Fruit fly (Drosophila melanogaster) whole organism, embryonic: ENCODE measurements around the gene cnir.
A peak's percentile ranks its signal among the peaks of the same experiment; 100 is the strongest.

Experiments
- Bteb2 ChIP-seq: fragments of 200-800 bp; sonication (Bioruptor generic); optimal IDR thresholded peaks from 2 replicates; lab custom pipeline; 2016; ENCODE audit warnings: missing biosample characterization, missing genetic modification characterization
- CG11504 ChIP-seq: fragments of 200-800 bp; sonication (Bioruptor generic); optimal IDR thresholded peaks from 3 replicates; lab custom pipeline; 2019; ENCODE audit warnings: missing biosample characterization, mild to moderate bottlenecking, missing genetic modification characterization, moderate library complexity
- CG12219 ChIP-seq: fragments of 200-800 bp; sonication (Bioruptor generic); optimal IDR thresholded peaks from 3 replicates; lab custom pipeline; 2018; ENCODE audit warnings: missing biosample characterization, mild to moderate bottlenecking, missing genetic modification characterization
- CG15011 ChIP-seq: fragments of 200-800 bp; sonication (Bioruptor generic); optimal IDR thresholded peaks from 3 replicates; lab custom pipeline; 2018; ENCODE audit warnings: missing biosample characterization, mild to moderate bottlenecking, missing genetic modification characterization
- CG15479 ChIP-seq: fragments of 200-800 bp; sonication (Bioruptor generic); optimal IDR thresholded peaks from 3 replicates; lab custom pipeline; 2019; ENCODE audit warnings: missing biosample characterization, mild to moderate bottlenecking, missing genetic modification characterization, moderate library complexity
- CG1792 ChIP-seq: fragments of 200-800 bp; sonication (Bioruptor generic); optimal IDR thresholded peaks from 2 replicates; lab custom pipeline; 2016; ENCODE audit warnings: missing biosample characterization, missing genetic modification characterization
- CG18476 ChIP-seq: fragments of 200-800 bp; sonication (Bioruptor generic); optimal IDR thresholded peaks from 2 replicates; lab custom pipeline; 2016; ENCODE audit warnings: missing biosample characterization, mild to moderate bottlenecking, missing genetic modification characterization
- CG18599 ChIP-seq: fragments of 200-800 bp; sonication (Bioruptor generic); optimal IDR thresholded peaks from 3 replicates; lab custom pipeline; 2017; ENCODE audit warnings: missing biosample characterization, missing genetic modification characterization, mild to moderate bottlenecking, moderate library complexity, missing genetic modification reagents
- CG2199 ChIP-seq: fragments of 200-800 bp; sonication (Bioruptor generic); IDR thresholded peaks from 3 replicates; pipeline ENCODE4 v1.3.6; 2022; ENCODE audit warnings: missing biosample characterization, missing genetic modification characterization
- CG32767 ChIP-seq: fragments of 200-800 bp; sonication (Bioruptor generic); IDR thresholded peaks from 2 replicates; pipeline ENCODE4 v1.3.6; 2022; ENCODE audit warnings: missing biosample characterization, missing genetic modification characterization
- CG33213 ChIP-seq: fragments of 200-800 bp; sonication (Bioruptor generic); optimal IDR thresholded peaks from 3 replicates; lab custom pipeline; 2016; ENCODE audit warnings: missing biosample characterization, missing genetic modification characterization
- CG4360 ChIP-seq: fragments of 200-800 bp; sonication (Bioruptor generic); IDR thresholded peaks from 2 replicates; pipeline ENCODE4 v1.3.6; 2022; ENCODE audit warnings: missing biosample characterization, missing genetic modification characterization
- CG7839 ChIP-seq: fragments of 200-800 bp; sonication (Bioruptor generic); optimal IDR thresholded peaks from 3 replicates; lab custom pipeline; 2018; ENCODE audit warnings: missing biosample characterization, mild to moderate bottlenecking, missing genetic modification characterization, moderate library complexity
- CHES-1-like ChIP-seq: fragments of 200-800 bp; sonication (Bioruptor generic); optimal IDR thresholded peaks from 2 replicates; lab custom pipeline; 2016; ENCODE audit warnings: missing biosample characterization, missing genetic modification characterization
- Dek ChIP-seq: fragments of 200-800 bp; sonication (Bioruptor generic); optimal IDR thresholded peaks from 3 replicates; lab custom pipeline; 2019; ENCODE audit warnings: missing biosample characterization, mild to moderate bottlenecking, missing genetic modification characterization, moderate library complexity
- Ets65A ChIP-seq: fragments of 200-800 bp; sonication (Bioruptor generic); peaks from one replicate; lab custom pipeline; 2016; ENCODE audit warnings: missing biosample characterization, missing genetic modification characterization
- Fer2 ChIP-seq: fragments of 200-800 bp; sonication (Bioruptor generic); optimal IDR thresholded peaks from 2 replicates; lab custom pipeline; 2018; ENCODE audit warnings: missing biosample characterization, mild to moderate bottlenecking, missing genetic modification characterization, moderate library complexity
- HmgD ChIP-seq: fragments of 200-800 bp; sonication (Bioruptor generic); optimal IDR thresholded peaks from 3 replicates; lab custom pipeline; 2016; ENCODE audit warnings: missing biosample characterization, missing genetic modification characterization
- Hr39 ChIP-seq: fragments of >200 bp; optimal IDR thresholded peaks from 2 replicates; lab custom pipeline; 2017
- Hr78 ChIP-seq, 2 experiments: fragments of 200-800 bp in 1 of 2; fragments of >200 bp in 1 of 2; sonication (Bioruptor generic) in 1 of 2; optimal IDR thresholded peaks; 2 replicates each; lab custom pipeline; 2017 to 2019; ENCODE audit warnings: missing biosample characterization in 2 of 2, missing genetic modification characterization in 2 of 2, mild to moderate bottlenecking in 1 of 2, moderate library complexity in 1 of 2
- Hsf ChIP-seq: fragments of 200-800 bp; sonication (Bioruptor generic); optimal IDR thresholded peaks from 3 replicates; lab custom pipeline; 2016; ENCODE audit warnings: missing biosample characterization, missing genetic modification characterization
- Lhr ChIP-seq: fragments of 200-800 bp; sonication (Bioruptor generic); optimal IDR thresholded peaks from 3 replicates; lab custom pipeline; 2017; ENCODE audit warnings: mild to moderate bottlenecking, missing biosample characterization, missing genetic modification reagents, missing genetic modification characterization
- Med ChIP-seq: fragments of 200-800 bp; sonication (Bioruptor generic); peaks from one replicate; lab custom pipeline; 2016; ENCODE audit warnings: missing biosample characterization, missing genetic modification characterization, mild to moderate bottlenecking, inconsistent platforms, moderate library complexity
- Oli ChIP-seq: fragments of 200-800 bp; sonication (Bioruptor generic); optimal IDR thresholded peaks from 2 replicates; lab custom pipeline; 2018; ENCODE audit warnings: missing biosample characterization, mild to moderate bottlenecking, missing genetic modification characterization, moderate library complexity
- Optix ChIP-seq: fragments of 200-800 bp; sonication (Bioruptor generic); IDR thresholded peaks from 3 replicates; pipeline ENCODE4 v1.3.6; 2022; ENCODE audit warnings: missing biosample characterization, missing genetic modification characterization
- Ptx1 ChIP-seq: fragments of 200-800 bp; sonication (Bioruptor generic); IDR thresholded peaks from 2 replicates; pipeline ENCODE4 v1.3.6; 2022; ENCODE audit warnings: missing biosample characterization, missing genetic modification characterization
- Ravus ChIP-seq: fragments of 200-800 bp; sonication (Bioruptor generic); IDR thresholded peaks from 2 replicates; pipeline ENCODE4 v1.3.6; 2022; ENCODE audit warnings: missing biosample characterization, missing genetic modification characterization
- Stat92E ChIP-seq, 3 experiments: fragments of >200 bp in 2 of 3; fragments of 200-800 bp in 1 of 3; sonication (Bioruptor generic) in 1 of 3; optimal IDR thresholded peaks; 2 replicates each; lab custom pipeline; 2017 to 2019; ENCODE audit warnings: missing biosample characterization in 3 of 3, missing genetic modification characterization in 3 of 3, mild to moderate bottlenecking in 1 of 3, moderate library complexity in 1 of 3
- Taf1 ChIP-seq: fragments of 200-800 bp; sonication (Bioruptor generic); IDR thresholded peaks from 2 replicates; pipeline ENCODE4 v1.3.6; 2022; ENCODE audit warnings: missing biosample characterization, missing genetic modification characterization
- Vsx1 ChIP-seq: fragments of 200-800 bp; sonication (Bioruptor generic); optimal IDR thresholded peaks from 2 replicates; lab custom pipeline; 2017; ENCODE audit warnings: missing biosample characterization, mild to moderate bottlenecking, missing genetic modification characterization, missing genetic modification reagents
- bsh ChIP-seq, 2 experiments: fragments of 200-800 bp; sonication (Bioruptor generic); optimal IDR thresholded peaks; 2 replicates each; lab custom pipeline; 2017 to 2018; ENCODE audit warnings: mild to moderate bottlenecking in 2 of 2, missing biosample characterization in 2 of 2, missing genetic modification characterization in 2 of 2, moderate library complexity in 1 of 2
- btn ChIP-seq: fragments of 200-800 bp; sonication (Bioruptor generic); optimal IDR thresholded peaks from 2 replicates; lab custom pipeline; 2016; ENCODE audit warnings: missing biosample characterization, missing genetic modification characterization
- cg ChIP-seq: fragments of 200-800 bp; sonication (Bioruptor generic); optimal IDR thresholded peaks from 3 replicates; lab custom pipeline; 2019; ENCODE audit warnings: missing biosample characterization, mild to moderate bottlenecking, missing genetic modification characterization, moderate library complexity
- chinmo ChIP-seq: fragments of 200-800 bp; sonication (Bioruptor generic); IDR thresholded peaks from 4 replicates; pipeline ENCODE4 v1.3.6; 2022; ENCODE audit warnings: missing biosample characterization, missing genetic modification characterization; ENCODE audit not compliant: partially characterized antibody
- dm ChIP-seq: fragments of 200-800 bp; sonication (Bioruptor generic); optimal IDR thresholded peaks from 3 replicates; lab custom pipeline; 2016; ENCODE audit warnings: missing biosample characterization, missing genetic modification characterization
- ewg ChIP-seq: fragments of 200-800 bp; sonication (Bioruptor generic); optimal IDR thresholded peaks from 3 replicates; lab custom pipeline; 2017; ENCODE audit warnings: mild to moderate bottlenecking, missing biosample characterization, missing genetic modification reagents, missing genetic modification characterization
- gt ChIP-seq: fragments of 200-800 bp; sonication (Bioruptor generic); IDR thresholded peaks from 2 replicates; pipeline ENCODE4 v1.3.6; 2022; ENCODE audit warnings: missing biosample characterization, missing genetic modification characterization
- her ChIP-seq: fragments of 200-800 bp; sonication (Bioruptor generic); optimal IDR thresholded peaks from 2 replicates; lab custom pipeline; 2016; ENCODE audit warnings: missing biosample characterization, missing genetic modification characterization
- knrl ChIP-seq: fragments of 200-800 bp; sonication (Bioruptor generic); IDR thresholded peaks from 3 replicates; pipeline ENCODE4 v1.3.6; 2022; ENCODE audit warnings: missing biosample characterization, missing genetic modification characterization; ENCODE audit not compliant: partially characterized antibody
- sr ChIP-seq: fragments of 200-800 bp; sonication (Bioruptor generic); IDR thresholded peaks from 3 replicates; pipeline ENCODE4 v1.3.6; 2022; ENCODE audit warnings: missing biosample characterization, missing genetic modification characterization
- stc ChIP-seq: fragments of 200-800 bp; sonication (Bioruptor generic); IDR thresholded peaks from 2 replicates; pipeline ENCODE4 v1.3.6; 2022; ENCODE audit warnings: missing biosample characterization, missing genetic modification characterization
- sug ChIP-seq: fragments of 200-800 bp; optimal IDR thresholded peaks from 2 replicates; lab custom pipeline; 2019; ENCODE audit warnings: missing biosample characterization, mild to moderate bottlenecking, missing genetic modification characterization, moderate library complexity
- tio ChIP-seq: fragments of 200-800 bp; sonication (Bioruptor generic); optimal IDR thresholded peaks from 2 replicates; lab custom pipeline; 2017; ENCODE audit warnings: missing biosample characterization, missing genetic modification characterization, inconsistent platforms
- trem ChIP-seq: fragments of 200-800 bp; optimal IDR thresholded peaks from 3 replicates; lab custom pipeline; 2019; ENCODE audit warnings: missing biosample characterization, mild to moderate bottlenecking, missing genetic modification characterization, moderate library complexity
- vvl ChIP-seq: fragments of 200-800 bp; sonication (Bioruptor generic); IDR thresholded peaks from 2 replicates; pipeline ENCODE4 v1.3.6; 2022; ENCODE audit warnings: missing biosample characterization, missing genetic modification characterization
- zen ChIP-seq: fragments of 200-800 bp; sonication (Bioruptor generic); optimal IDR thresholded peaks from 3 replicates; lab custom pipeline; 2018; ENCODE audit warnings: missing biosample characterization, mild to moderate bottlenecking, missing genetic modification characterization, moderate library complexity

The cnir gene

dm6 chr2L:3058772-3059623, 19.4 kb upstream of the cnir start (continued):
- TF ChIP-seq Med (GFP tag; lab: Kevin White, UChicago): peak; percentile 87
- no peak for TF ChIP-seq HmgD (GFP tag; lab: Kevin White, UChicago)
- TF ChIP-seq knrl: no peak
- no peak for TF ChIP-seq CG12219
- TF ChIP-seq Vsx1 (GFP tag; lab: Kevin White, UChicago): no peak
- peak; percentile 94 for TF ChIP-seq CG18476 (GFP tag; lab: Kevin White, UChicago)
- peak; percentile 27 for TF ChIP-seq CG11504 (tag; lab: Kevin White, UChicago)
- peak; percentile 2 for TF ChIP-seq Oli
- no peak for TF ChIP-seq tio (GFP tag; lab: Kevin White, UChicago)
- TF ChIP-seq Fer2 (tag; lab: Kevin White, UChicago): no peak
- no peak for TF ChIP-seq Bteb2 (GFP tag; lab: Kevin White, UChicago)
- TF ChIP-seq ewg (GFP tag; lab: Kevin White, UChicago): peak; percentile 86
- no peak for TF ChIP-seq her (GFP tag; lab: Kevin White, UChicago)
- peak; percentile 34; the same call in 1 of the 2 replicates for TF ChIP-seq vvl (GFP tag; lab: Robert Waterston, UW)
- no peak for TF ChIP-seq Hr78 (GFP tag; optimal IDR thresholded peaks at IDR 0.05; lab: Kevin White, UChicago)
- no peak for TF ChIP-seq CG7839 (tag; lab: Kevin White, UChicago)

- no peak for TF ChIP-seq sr (GFP tag; lab: Robert Waterston, UW)
- 0 out of 2 replicates have a peak, but pooled peaks have one; percentile 10 for TF ChIP-seq stc (GFP tag; lab: Robert Waterston, UW)
- no peak for TF ChIP-seq CG2199 (GFP tag; lab: Robert Waterston, UW)
- TF ChIP-seq CG15011 (GFP tag; lab: Kevin White, UChicago): peak; percentile 13
- TF ChIP-seq Ets65A (GFP tag; lab: Kevin White, UChicago): no peak
- TF ChIP-seq Stat92E (GFP tag; optimal IDR thresholded peaks at IDR 0.05; lab: Kevin White, UChicago): no peak
- no peak for TF ChIP-seq Optix
- TF ChIP-seq CG32767 (GFP tag; lab: Robert Waterston, UW): no peak
- no peak for TF ChIP-seq CHES-1-like
- no peak for TF ChIP-seq Hr39 (lab: Kevin White, UChicago)
- no peak for TF ChIP-seq Lhr (GFP tag; lab: Kevin White, UChicago)
- TF ChIP-seq dm: no peak
- TF ChIP-seq Ptx1 (GFP tag; lab: Robert Waterston, UW): no peak
- no peak for TF ChIP-seq btn (GFP tag; lab: Kevin White, UChicago)
- no peak for TF ChIP-seq Hsf (GFP tag; lab: Kevin White, UChicago)
- no peak for TF ChIP-seq gt
- no peak for TF ChIP-seq CG15479 (GFP tag; lab: Kevin White, UChicago)
- TF ChIP-seq trem (tag; lab: Kevin White, UChicago): no peak
- TF ChIP-seq sug (tag; lab: Kevin White, UChicago): peak; percentile 93
- TF ChIP-seq zen (tag; lab: Kevin White, UChicago): no peak
- peak; percentile 59 for TF ChIP-seq CG18599 (GFP tag; lab: Kevin White, UChicago)
- no peak for TF ChIP-seq CG33213
- no peak for TF ChIP-seq Taf1 (GFP tag; lab: Robert Waterston, UW)
- no peak for TF ChIP-seq Ravus (GFP tag; lab: Robert Waterston, UW)
- TF ChIP-seq CG1792 (GFP tag; lab: Kevin White, UChicago): no peak
- TF ChIP-seq Dek (tag; lab: Kevin White, UChicago): peak; percentile 16
- 0 out of 4 replicates have a peak, but pooled peaks have one; percentile 37 for TF ChIP-seq chinmo
- peak; percentile 41 for TF ChIP-seq cg
- no peak for TF ChIP-seq CG4360 (GFP tag; lab: Robert Waterston, UW)
- no peak for TF ChIP-seq bsh (GFP tag; optimal IDR thresholded peaks at IDR 0.05; lab: Kevin White, UChicago)
Measured at dm6 chr2L:3057951-3058771, 18.5 kb upstream of the cnir start.
